Worm (Caenorhabditis elegans): Measurements from ENCODE around the gene lep-2.
A peak's percentile ranks its signal among the peaks of the same experiment; 100 is the strongest.

Gene lep-2

ce11 chrIV:1012447-1012846 is 20.4 kb downstream of the lep-2 start, which contains the start of gene rbm-39:
rbm-39 (plus strand) TSS chrIV:1012624.
- TF ChIP-seq elt-2 (tag; optimal IDR thresholded peaks at IDR 0.05), result peak; percentile 54
- TF ChIP-seq hmg-11 (tag; optimal IDR thresholded peaks at IDR 0.05), result peak; percentile 63
- TF ChIP-seq ceh-82 (tag; optimal IDR thresholded peaks at IDR 0.05), result no peak
- TF ChIP-seq nhr-11 (tag; optimal IDR thresholded peaks at IDR 0.05), result no peak
- peak; percentile 99 for TF ChIP-seq egl-5 (tag; optimal IDR thresholded peaks at IDR 0.05)
- TF ChIP-seq lin-15B (tag; optimal IDR thresholded peaks at IDR 0.05), result peak; percentile 93
- TF ChIP-seq nfya-1 (tag; optimal IDR thresholded peaks at IDR 0.05; ENCODE audit: insufficient read depth), result peak; percentile 86
- TF ChIP-seq jun-1 (tag; optimal IDR thresholded peaks at IDR 0.05), result peak; percentile 54
- TF ChIP-seq ceh-9 (tag; optimal IDR thresholded peaks at IDR 0.05), result no peak
- TF ChIP-seq ZK546.5 (tag; optimal IDR thresholded peaks at IDR 0.05), result no peak
- peak; percentile 95 for TF ChIP-seq pha-4 (tag; optimal IDR thresholded peaks at IDR 0.05)
- TF ChIP-seq fos-1 (tag; optimal IDR thresholded peaks at IDR 0.05), result no peak
- TF ChIP-seq nhr-25 (tag; optimal IDR thresholded peaks at IDR 0.05), result peak; percentile 71
- peak; percentile 66 for TF ChIP-seq R02D3.7 (tag; optimal IDR thresholded peaks at IDR 0.05)
- no peak for TF ChIP-seq nhr-237 (tag; optimal IDR thresholded peaks at IDR 0.05)
- TF ChIP-seq elt-3 (tag; optimal IDR thresholded peaks at IDR 0.05), result no peak
- TF ChIP-seq unc-39 (tag; optimal IDR thresholded peaks at IDR 0.05), result no peak
- TF ChIP-seq egl-27 (tag; optimal IDR thresholded peaks at IDR 0.05), result no peak
- TF ChIP-seq ceh-16 (tag; optimal IDR thresholded peaks at IDR 0.05), result no peak
- peak; percentile 24 for TF ChIP-seq ceh-28 (tag; optimal IDR thresholded peaks at IDR 0.05)
- peak; percentile 21 for TF ChIP-seq tbx-2 (tag; optimal IDR thresholded peaks at IDR 0.05)
- TF ChIP-seq nhr-67 (tag; optimal IDR thresholded peaks at IDR 0.05), result no peak
- TF ChIP-seq lin-39 (tag; optimal IDR thresholded peaks at IDR 0.05), result peak; percentile 95
- TF ChIP-seq zag-1 (tag; optimal IDR thresholded peaks at IDR 0.05), result no peak
- no peak for TF ChIP-seq unc-62 (GFP tag; optimal IDR thresholded peaks at IDR 0.05)
- TF ChIP-seq nhr-28 (tag; optimal IDR thresholded peaks at IDR 0.05), result no peak
- no peak for TF ChIP-seq eor-1 (tag; optimal IDR thresholded peaks at IDR 0.05)
- peak; percentile 3 for TF ChIP-seq pqm-1 (tag; optimal IDR thresholded peaks at IDR 0.05)
- TF ChIP-seq nhr-77 (tag; optimal IDR thresholded peaks at IDR 0.05), result no peak
- TF ChIP-seq ztf-4 (tag; optimal IDR thresholded peaks at IDR 0.05), result peak; percentile 56
- no peak for TF ChIP-seq nhr-43 (tag; optimal IDR thresholded peaks at IDR 0.05; ENCODE audit: poor library complexity, severe bottlenecking)
- peak; percentile 87 for TF ChIP-seq skn-1 (tag; optimal IDR thresholded peaks at IDR 0.05)
- TF ChIP-seq nhr-23 (tag; optimal IDR thresholded peaks at IDR 0.05), result peak; percentile 84
- no peak for TF ChIP-seq nhr-12 (tag; optimal IDR thresholded peaks at IDR 0.05)
- TF ChIP-seq ztf-11 (tag; optimal IDR thresholded peaks at IDR 0.05), result no peak
- peak; percentile 94 for TF ChIP-seq ama-1 (optimal IDR thresholded peaks at IDR 0.05)
- no peak for TF ChIP-seq nhr-76 (tag; optimal IDR thresholded peaks at IDR 0.05)
- no peak for TF ChIP-seq daf-12 (tag; optimal IDR thresholded peaks at IDR 0.05)
- TF ChIP-seq fkh-10 (GFP tag; optimal IDR thresholded peaks at IDR 0.05), result peak; percentile 35
- no peak for TF ChIP-seq aly-2 (tag; optimal IDR thresholded peaks at IDR 0.05)
- TF ChIP-seq elt-1 (tag; optimal IDR thresholded peaks at IDR 0.05), result no peak
- no peak for TF ChIP-seq fkh-2 (tag; optimal IDR thresholded peaks at IDR 0.05)
- TF ChIP-seq mml-1 (tag; optimal IDR thresholded peaks at IDR 0.05), result no peak
- TF ChIP-seq lsy-12 (tag; optimal IDR thresholded peaks at IDR 0.05), result peak; percentile 63
- no peak for TF ChIP-seq sea-2 (GFP tag; optimal IDR thresholded peaks at IDR 0.05)
- peak; percentile 70 for TF ChIP-seq snpc-4 (tag; optimal IDR thresholded peaks at IDR 0.05)
- TF ChIP-seq mdl-1 (tag; optimal IDR thresholded peaks at IDR 0.05), result peak; percentile 26

Data from whole organism, L3 larva.